Fruit fly (Drosophila melanogaster) whole organism, prepupa: Measurements from ENCODE around the gene nrv2.

Experiments
- Blimp-1 ChIP-seq: fragments of 200-800 bp; sonication (Bioruptor generic); optimal IDR thresholded peaks from 3 replicates; lab custom pipeline; 2017; ENCODE audit warnings: missing biosample characterization, missing genetic modification characterization, mild to moderate bottlenecking, moderate library complexity, missing genetic modification reagents
- CG10631 ChIP-seq: fragments of 200-800 bp; sonication (Bioruptor generic); optimal IDR thresholded peaks from 2 replicates; lab custom pipeline; 2016; ENCODE audit warnings: missing biosample characterization, missing genetic modification characterization
- CG11294 ChIP-seq: fragments of 200-800 bp; sonication (Bioruptor generic); IDR thresholded peaks from 2 replicates; pipeline ENCODE4 v1.3.6; 2022; ENCODE audit warnings: missing biosample characterization, missing genetic modification characterization
- CG11762 ChIP-seq: fragments of 200-800 bp; sonication (Bioruptor generic); optimal IDR thresholded peaks from 3 replicates; lab custom pipeline; 2016; ENCODE audit warnings: missing biosample characterization, missing genetic modification characterization; ENCODE audit not compliant: insufficient read depth
- CG11902 ChIP-seq: fragments of 200-800 bp; sonication (Bioruptor generic); optimal IDR thresholded peaks from 3 replicates; lab custom pipeline; 2016; ENCODE audit warnings: missing biosample characterization, missing genetic modification characterization
- CG1621 ChIP-seq: fragments of 200-800 bp; sonication (Bioruptor generic); optimal IDR thresholded peaks from 3 replicates; lab custom pipeline; 2018; ENCODE audit warnings: missing biosample characterization, mild to moderate bottlenecking, missing genetic modification characterization
- CG3032 ChIP-seq: fragments of 200-800 bp; optimal IDR thresholded peaks from 2 replicates; lab custom pipeline; 2019; ENCODE audit warnings: missing biosample characterization, mild to moderate bottlenecking, missing genetic modification characterization, moderate library complexity
- CG32006 ChIP-seq: fragments of 200-800 bp; sonication (Bioruptor generic); optimal IDR thresholded peaks from 3 replicates; lab custom pipeline; 2017; ENCODE audit warnings: missing biosample characterization, mild to moderate bottlenecking, missing genetic modification characterization
- CG34406 ChIP-seq: fragments of 200-800 bp; sonication (Bioruptor generic); optimal IDR thresholded peaks from 3 replicates; lab custom pipeline; 2016; ENCODE audit warnings: missing biosample characterization, missing genetic modification characterization
- CG3919 ChIP-seq: fragments of 200-800 bp; sonication (Bioruptor generic); optimal IDR thresholded peaks from 3 replicates; lab custom pipeline; 2016; ENCODE audit warnings: missing biosample characterization, missing genetic modification characterization
- CG4318 ChIP-seq: fragments of 200-800 bp; sonication (Bioruptor generic); optimal IDR thresholded peaks from 3 replicates; lab custom pipeline; 2017; ENCODE audit warnings: missing biosample characterization, mild to moderate bottlenecking, missing genetic modification characterization
- CG6276 ChIP-seq: fragments of 200-800 bp; sonication (Bioruptor generic); optimal IDR thresholded peaks from 2 replicates; lab custom pipeline; 2017; ENCODE audit warnings: missing biosample characterization, mild to moderate bottlenecking, missing genetic modification characterization
- CG6792 ChIP-seq: fragments of 200-800 bp; sonication (Bioruptor generic); optimal IDR thresholded peaks from 3 replicates; lab custom pipeline; 2016; ENCODE audit warnings: missing biosample characterization, missing genetic modification characterization
- CG6808 ChIP-seq: fragments of 200-800 bp; sonication (Bioruptor generic); optimal IDR thresholded peaks from 3 replicates; lab custom pipeline; 2017; ENCODE audit warnings: missing biosample characterization, missing genetic modification characterization, mild to moderate bottlenecking, moderate library complexity, missing genetic modification reagents
- CG6854 ChIP-seq: fragments of 200-800 bp; sonication (Bioruptor generic); optimal IDR thresholded peaks from 2 replicates; lab custom pipeline; 2017; ENCODE audit warnings: missing biosample characterization, mild to moderate bottlenecking, missing genetic modification characterization
- CG7368 ChIP-seq: fragments of 200-800 bp; sonication (Bioruptor generic); optimal IDR thresholded peaks from 3 replicates; lab custom pipeline; 2016; ENCODE audit warnings: missing biosample characterization, missing genetic modification characterization
- CG8119 ChIP-seq: fragments of 200-800 bp; sonication (Bioruptor generic); IDR thresholded peaks from 3 replicates; pipeline ENCODE4 v1.3.6; 2022; ENCODE audit warnings: missing biosample characterization, missing genetic modification characterization
- CG8632 ChIP-seq: fragments of 200-800 bp; sonication (Bioruptor generic); optimal IDR thresholded peaks from 3 replicates; lab custom pipeline; 2016; ENCODE audit warnings: missing biosample characterization, missing genetic modification characterization
- CG9139 ChIP-seq: fragments of 200-800 bp; sonication (Bioruptor generic); optimal IDR thresholded peaks from 3 replicates; lab custom pipeline; 2017; ENCODE audit warnings: missing biosample characterization, mild to moderate bottlenecking, missing genetic modification characterization
- Eip78C ChIP-seq: fragments of 200-800 bp; sonication (Bioruptor generic); peaks from one replicate; lab custom pipeline; 2016; ENCODE audit warnings: missing biosample characterization, missing genetic modification characterization
- Gug ChIP-seq: fragments of 200-800 bp; sonication (Bioruptor generic); IDR thresholded peaks from 2 replicates; pipeline ENCODE4 v1.3.6; 2022; ENCODE audit warnings: missing biosample characterization, missing genetic modification characterization
- Hr38 ChIP-seq: sonication (Bioruptor generic); optimal IDR thresholded peaks from 2 replicates; lab custom pipeline; 2016; ENCODE audit warnings: missing biosample characterization, missing genetic modification characterization
- Hr39 ChIP-seq: fragments of 200-800 bp; sonication (Bioruptor generic); optimal IDR thresholded peaks from 2 replicates; lab custom pipeline; 2016; ENCODE audit warnings: missing biosample characterization, missing genetic modification characterization
- Hr4 ChIP-seq: fragments of 200-800 bp; sonication (Bioruptor generic); optimal IDR thresholded peaks from 3 replicates; lab custom pipeline; 2016; ENCODE audit warnings: missing biosample characterization, missing genetic modification characterization
- Lpt ChIP-seq: fragments of 200-800 bp; sonication (Bioruptor generic); optimal IDR thresholded peaks from 3 replicates; lab custom pipeline; 2016; ENCODE audit warnings: missing biosample characterization, missing genetic modification characterization
- Met ChIP-seq: fragments of 200-800 bp; sonication (Bioruptor generic); optimal IDR thresholded peaks from 3 replicates; lab custom pipeline; 2016; ENCODE audit warnings: missing biosample characterization, missing genetic modification characterization
- OdsH ChIP-seq: fragments of 200-800 bp; sonication (Bioruptor generic); optimal IDR thresholded peaks from 3 replicates; lab custom pipeline; 2016; ENCODE audit warnings: missing biosample characterization, missing genetic modification characterization
- Smox ChIP-seq: fragments of 200-800 bp; sonication (Bioruptor generic); optimal IDR thresholded peaks from 3 replicates; lab custom pipeline; 2016; ENCODE audit warnings: missing biosample characterization, missing genetic modification characterization
- Sox102F ChIP-seq: fragments of 200-800 bp; sonication (Bioruptor generic); optimal IDR thresholded peaks from 2 replicates; lab custom pipeline; 2016; ENCODE audit warnings: missing biosample characterization, mild to moderate bottlenecking, missing genetic modification characterization
- Sox14 ChIP-seq: fragments of 200-800 bp; sonication (Bioruptor generic); optimal IDR thresholded peaks from 3 replicates; lab custom pipeline; 2016; ENCODE audit warnings: missing biosample characterization, missing genetic modification characterization
- Sox15 ChIP-seq: fragments of 200-800 bp; sonication (Bioruptor generic); optimal IDR thresholded peaks from 3 replicates; lab custom pipeline; 2016; ENCODE audit warnings: missing biosample characterization, missing genetic modification characterization
- achi ChIP-seq: fragments of 200-800 bp; sonication (Bioruptor generic); optimal IDR thresholded peaks from 3 replicates; lab custom pipeline; 2016; ENCODE audit warnings: missing biosample characterization, missing genetic modification characterization
- acj6 ChIP-seq: fragments of 200-800 bp; sonication (Bioruptor generic); optimal IDR thresholded peaks from 3 replicates; lab custom pipeline; 2016; ENCODE audit warnings: missing biosample characterization, missing genetic modification characterization
- cyc ChIP-seq: fragments of 200-800 bp; sonication (Bioruptor generic); optimal IDR thresholded peaks from 3 replicates; lab custom pipeline; 2016; ENCODE audit warnings: missing biosample characterization, missing genetic modification characterization
- dsx ChIP-seq: fragments of 200-800 bp; optimal IDR thresholded peaks from 3 replicates; lab custom pipeline; 2019; ENCODE audit warnings: missing biosample characterization, mild to moderate bottlenecking, missing genetic modification characterization, moderate library complexity; ENCODE audit not compliant: poor library complexity, severe bottlenecking
- eg ChIP-seq: fragments of 200-800 bp; sonication (Bioruptor generic); IDR thresholded peaks from 3 replicates; pipeline ENCODE4 v1.3.6; 2022; ENCODE audit warnings: missing biosample characterization, missing genetic modification characterization
- esn ChIP-seq: fragments of 200-800 bp; sonication (Bioruptor generic); optimal IDR thresholded peaks from 2 replicates; lab custom pipeline; 2016; ENCODE audit warnings: missing biosample characterization, mild to moderate bottlenecking, missing genetic modification characterization, moderate library complexity
- fd59A ChIP-seq: fragments of 200-800 bp; sonication (Bioruptor generic); optimal IDR thresholded peaks from 2 replicates; lab custom pipeline; 2017; ENCODE audit warnings: missing biosample characterization, mild to moderate bottlenecking, missing genetic modification characterization, missing genetic modification reagents
- fkh ChIP-seq: fragments of 200-800 bp; sonication (Bioruptor generic); optimal IDR thresholded peaks from 3 replicates; lab custom pipeline; 2017; ENCODE audit warnings: missing biosample characterization, mild to moderate bottlenecking, missing genetic modification characterization, moderate library complexity
- net ChIP-seq: fragments of 200-800 bp; sonication (Bioruptor generic); optimal IDR thresholded peaks from 3 replicates; lab custom pipeline; 2016; ENCODE audit warnings: missing biosample characterization, missing genetic modification characterization
- pdm3 ChIP-seq: fragments of 200-800 bp; sonication (Bioruptor generic); optimal IDR thresholded peaks from 3 replicates; lab custom pipeline; 2016; ENCODE audit warnings: missing biosample characterization, missing genetic modification characterization
- salr ChIP-seq, 2 experiments: fragments of 200-800 bp; sonication (Bioruptor generic); optimal IDR thresholded peaks; 3 replicates each; lab custom pipeline; 2016 to 2018; ENCODE audit warnings: missing biosample characterization in 2 of 2, missing genetic modification characterization in 2 of 2, mild to moderate bottlenecking in 1 of 2
- spab ChIP-seq: fragments of 200-800 bp; sonication (Bioruptor generic); optimal IDR thresholded peaks from 2 replicates; lab custom pipeline; 2017; ENCODE audit warnings: missing biosample characterization, mild to moderate bottlenecking, missing genetic modification characterization, missing genetic modification reagents
- ss ChIP-seq, 2 experiments: fragments of 200-800 bp; sonication (Bioruptor generic); optimal IDR thresholded peaks; 2 replicates in 1 of 2; 3 replicates in 1 of 2; lab custom pipeline; 2017 to 2018; ENCODE audit warnings: mild to moderate bottlenecking in 2 of 2, missing biosample characterization in 2 of 2, missing genetic modification characterization in 2 of 2, moderate library complexity in 1 of 2
- topi ChIP-seq: fragments of 200-800 bp; sonication (Bioruptor generic); optimal IDR thresholded peaks from 3 replicates; lab custom pipeline; 2016; ENCODE audit warnings: missing biosample characterization, missing genetic modification characterization
- vri ChIP-seq: fragments of 200-800 bp; sonication (Bioruptor generic); optimal IDR thresholded peaks from 3 replicates; lab custom pipeline; 2016; ENCODE audit warnings: missing biosample characterization, mild to moderate bottlenecking, missing genetic modification characterization

The nrv2 gene

DNA sequence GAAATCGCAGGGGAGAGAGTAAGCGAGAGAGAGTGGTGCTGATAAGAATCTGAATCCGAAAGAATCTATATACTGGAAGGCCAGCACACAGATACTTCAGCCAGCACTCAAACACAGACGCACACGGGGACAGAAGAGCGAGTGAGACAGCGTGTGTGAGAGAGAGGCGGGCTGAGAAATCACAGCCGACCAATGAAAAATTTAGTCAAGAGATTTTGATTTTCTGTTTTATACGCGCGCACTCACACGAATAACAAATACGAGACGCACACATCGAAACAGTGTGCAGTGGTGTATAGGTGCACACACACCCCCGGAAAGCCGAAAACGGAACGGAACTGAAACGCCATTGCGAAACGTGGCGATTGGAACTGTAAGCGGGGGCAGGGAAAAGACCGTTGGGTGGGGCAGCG is 35.0 kb upstream of the nrv2 start:
- TF ChIP-seq fkh (GFP tag; lab: Kevin White, UChicago) (peak; percentile 36), CG6808 (GFP tag; lab: Kevin White, UChicago) (no peak), acj6 (GFP tag; lab: Kevin White, UChicago) (no peak), CG3032 (tag; lab: Kevin White, UChicago) (no peak)

- TF ChIP-seq CG32006 (peak; percentile 5), salr (GFP tag; optimal IDR thresholded peaks at IDR 0.05; lab: Kevin White, UChicago) (no peak), CG11762 (no peak), CG3032 (tag; lab: Kevin White, UChicago) (no peak), CG10631 (GFP tag; lab: Kevin White, UChicago) (no peak), Blimp-1 (GFP tag; lab: Kevin White, UChicago) (no peak), fd59A (GFP tag; lab: Kevin White, UChicago) (no peak), Smox (GFP tag; lab: Kevin White, UChicago) (no peak), CG11294 (GFP tag; lab: Robert Waterston, UW) (no peak), OdsH (no peak), CG6854 (GFP tag; lab: Kevin White, UChicago) (no peak), CG7368 (GFP tag; lab: Kevin White, UChicago) (no peak), Met (GFP tag; lab: Kevin White, UChicago) (no peak), CG4318 (GFP tag; lab: Kevin White, UChicago) (no peak), eg (GFP tag; lab: Robert Waterston, UW) (no peak), ss (GFP tag; optimal IDR thresholded peaks at IDR 0.05; lab: Kevin White, UChicago) (no peak), CG3919 (peak; percentile 14), CG34406 (GFP tag; lab: Kevin White, UChicago) (peak; percentile 9), Hr39 (GFP tag; lab: Kevin White, UChicago) (no peak), achi (GFP tag; lab: Kevin White, UChicago) (no peak), CG6808 (GFP tag; lab: Kevin White, UChicago) (peak; percentile 10), Sox15 (GFP tag; lab: Kevin White, UChicago) (no peak), Gug (GFP tag; lab: Robert Waterston, UW) (no peak), spab (peak; percentile 4), Hr38 (GFP tag; lab: Kevin White, UChicago) (no peak), CG1621 (no peak), cyc (GFP tag; lab: Kevin White, UChicago) (no peak), CG8119 (GFP tag; lab: Robert Waterston, UW) (no peak), acj6 (GFP tag; lab: Kevin White, UChicago) (peak; percentile 0), Eip78C (GFP tag; lab: Kevin White, UChicago) (peak; percentile 59), CG6792 (GFP tag; lab: Kevin White, UChicago) (no peak), Hr4 (GFP tag; lab: Kevin White, UChicago) (no peak), vri (GFP tag; lab: Kevin White, UChicago) (no peak), CG6276 (GFP tag; lab: Kevin White, UChicago) (no peak), Sox14 (GFP tag; lab: Kevin White, UChicago) (no peak), CG8632 (GFP tag; lab: Kevin White, UChicago) (no peak), esn (peak; percentile 17), CG11902 (no peak), CG9139 (no peak), net (no peak), topi (GFP tag; lab: Kevin White, UChicago) (no peak), dsx (GFP tag; lab: Kevin White, UChicago) (no peak), Sox102F (no peak), pdm3 (GFP tag; lab: Kevin White, UChicago) (no peak), Lpt (GFP tag; lab: Kevin White, UChicago) (no peak)
Observed at dm6 chr2L:6830264-6830729, 31.6 kb upstream of the nrv2 start.
